Worm (Caenorhabditis elegans) whole organism, young adult: ENCODE data around the gene col-176.
A peak's percentile ranks its signal among the peaks of the same experiment; 100 is the strongest.

Experiments used
- B0019.2 ChIP-seq: fragments of 200-800 bp; sonication (Bioruptor generic); conservative IDR thresholded peaks from 2 replicates; pipeline ENCODE4 v1.3.6; 2022; ENCODE audit warnings: missing genetic modification reagents, missing genetic modification characterization, missing compliant biosample characterization
- F23B12.7 ChIP-seq: sonication (generic microtip); optimal IDR thresholded peaks from 2 replicates; lab custom pipeline; 2017; ENCODE audit warnings: missing genetic modification characterization, mild to moderate bottlenecking, missing compliant biosample characterization, antibody characterized with exemption, moderate library complexity; ENCODE audit not compliant: insufficient read depth
- F39B2.1 ChIP-seq: fragments of 200-800 bp; sonication (Bioruptor generic); IDR thresholded peaks from 2 replicates; pipeline ENCODE4 v1.3.6; 2022; ENCODE audit warnings: missing genetic modification reagents, missing genetic modification characterization, missing compliant biosample characterization
- F49E8.2 ChIP-seq: sonication (generic microtip); optimal IDR thresholded peaks from 3 replicates; lab custom pipeline; 2017; ENCODE audit warnings: missing genetic modification characterization, mild to moderate bottlenecking, missing compliant biosample characterization, antibody characterized with exemption, moderate library complexity; ENCODE audit not compliant: insufficient read depth
- F55B11.4 ChIP-seq: sonication (generic microtip); optimal IDR thresholded peaks from 2 replicates; lab custom pipeline; 2016; ENCODE audit warnings: missing compliant biosample characterization, missing genetic modification characterization, borderline replicate concordance; ENCODE audit not compliant: insufficient read depth
- F57C9.4 ChIP-seq: sonication (generic microtip); optimal IDR thresholded peaks from 2 replicates; lab custom pipeline; 2017; ENCODE audit warnings: mild to moderate bottlenecking, missing genetic modification characterization, missing compliant biosample characterization
- K12H6.12 ChIP-seq: fragments of 200-800 bp; sonication (Bioruptor generic); optimal IDR thresholded peaks from 2 replicates; lab custom pipeline; 2018; ENCODE audit warnings: mild to moderate bottlenecking, missing genetic modification characterization, missing compliant biosample characterization
- T26A5.8 ChIP-seq: sonication (generic microtip); optimal IDR thresholded peaks from 2 replicates; lab custom pipeline; 2016; ENCODE audit warnings: missing genetic modification characterization, missing compliant biosample characterization
- ZK185.1 ChIP-seq: sonication (generic microtip); optimal IDR thresholded peaks from 2 replicates; lab custom pipeline; 2016; ENCODE audit warnings: mild to moderate bottlenecking, missing genetic modification characterization, missing compliant biosample characterization; ENCODE audit not compliant: poor library complexity, severe bottlenecking
- akir-1 ChIP-seq: fragments of 200-800 bp; sonication (Bioruptor generic); optimal IDR thresholded peaks from 2 replicates; lab custom pipeline; 2018; ENCODE audit warnings: mild to moderate bottlenecking, missing genetic modification characterization, moderate library complexity, missing compliant biosample characterization
- aptf-3 ChIP-seq: fragments of 200-800 bp; sonication (Bioruptor generic); IDR thresholded peaks from 2 replicates; pipeline ENCODE4 v1.3.6; 2022; ENCODE audit warnings: missing genetic modification characterization, missing compliant biosample characterization
- attf-3 ChIP-seq: fragments of 200-800 bp; sonication (Bioruptor generic); conservative IDR thresholded peaks from 2 replicates; pipeline ENCODE4 v1.3.6; 2022; ENCODE audit warnings: missing genetic modification reagents, missing genetic modification characterization, missing compliant biosample characterization
- cebp-1 ChIP-seq, 2 experiments: fragments of 200-800 bp in 1 of 2; sonication (Bioruptor generic) in 1 of 2; sonication (generic microtip) in 1 of 2; IDR thresholded peaks in 1 of 2; optimal IDR thresholded peaks in 1 of 2; 2 replicates each; pipeline versions ENCODE4 v1.3.6 to Lab custom; 2017 to 2022; ENCODE audit warnings: missing compliant biosample characterization in 2 of 2, missing genetic modification characterization in 2 of 2, mild to moderate bottlenecking in 1 of 2, missing genetic modification reagents in 1 of 2, moderate library complexity in 1 of 2
- ceh-40 ChIP-seq: fragments of 200-800 bp; sonication (Bioruptor generic); IDR thresholded peaks from 2 replicates; pipeline ENCODE4 v1.3.6; 2022; ENCODE audit warnings: missing genetic modification characterization, missing compliant biosample characterization
- ceh-79 ChIP-seq: sonication (generic microtip); optimal IDR thresholded peaks from 2 replicates; lab custom pipeline; 2017; ENCODE audit warnings: mild to moderate bottlenecking, missing genetic modification characterization, missing compliant biosample characterization
- chd-7 ChIP-seq: sonication (generic microtip); optimal IDR thresholded peaks from 2 replicates; lab custom pipeline; 2016; ENCODE audit warnings: mild to moderate bottlenecking, missing genetic modification characterization, moderate library complexity, missing compliant biosample characterization
- die-1 ChIP-seq: sonication (generic microtip); optimal IDR thresholded peaks from 2 replicates; lab custom pipeline; 2016; ENCODE audit warnings: missing genotype, mild to moderate bottlenecking, missing genetic modification characterization, missing compliant biosample characterization
- dox-1 ChIP-seq: fragments of 200-800 bp; sonication (Bioruptor generic); IDR thresholded peaks from 2 replicates; pipeline ENCODE4 v1.3.6; 2022; ENCODE audit warnings: missing genetic modification reagents, missing genetic modification characterization, missing compliant biosample characterization
- dpff-1 ChIP-seq: sonication (generic microtip); optimal IDR thresholded peaks from 2 replicates; lab custom pipeline; 2017; ENCODE audit warnings: mild to moderate bottlenecking, missing genetic modification characterization, missing compliant biosample characterization
- dpl-1 ChIP-seq: fragments of 150-350 bp; optimal IDR thresholded peaks from 2 replicates; lab custom pipeline; 2014; ENCODE audit warnings: missing biosample characterization, missing genetic modification reagents, missing genetic modification characterization
- efl-1 ChIP-seq: fragments of 150-350 bp; optimal IDR thresholded peaks from 2 replicates; lab custom pipeline; 2014; ENCODE audit warnings: missing biosample characterization, missing genetic modification reagents, missing genetic modification characterization
- egl-18 ChIP-seq: fragments of 200-800 bp; sonication (Bioruptor generic); IDR thresholded peaks from 2 replicates; pipeline ENCODE4 v1.3.6; 2022; ENCODE audit warnings: missing genetic modification reagents, missing genetic modification characterization, missing compliant biosample characterization
- gei-17 ChIP-seq: fragments of 200-800 bp; sonication (Bioruptor generic); optimal IDR thresholded peaks from 2 replicates; lab custom pipeline; 2018; ENCODE audit warnings: mild to moderate bottlenecking, missing genetic modification characterization, missing compliant biosample characterization
- him-1 ChIP-seq: sonication (generic microtip); optimal IDR thresholded peaks from 2 replicates; lab custom pipeline; 2016; ENCODE audit warnings: missing genotype, missing genetic modification reagents, missing genetic modification characterization, missing compliant biosample characterization
- let-526 ChIP-seq: fragments of 200-800 bp; sonication (Bioruptor generic); IDR thresholded peaks from 2 replicates; pipeline ENCODE4 v1.3.6; 2022; ENCODE audit warnings: missing genetic modification reagents, missing genetic modification characterization, missing compliant biosample characterization
- lin-40 ChIP-seq: sonication (generic microtip); optimal IDR thresholded peaks from 2 replicates; lab custom pipeline; 2016; ENCODE audit warnings: missing genetic modification characterization, mild to moderate bottlenecking, missing compliant biosample characterization, missing genotype, missing genetic modification reagents
- lsy-27 ChIP-seq: sonication (generic microtip); optimal IDR thresholded peaks from 2 replicates; lab custom pipeline; 2017; ENCODE audit warnings: missing genetic modification characterization, mild to moderate bottlenecking, missing compliant biosample characterization, antibody characterized with exemption, missing genotype, borderline replicate concordance; ENCODE audit not compliant: insufficient read depth
- madf-3 ChIP-seq: fragments of 200-800 bp; sonication (Bioruptor generic); IDR thresholded peaks from 2 replicates; pipeline ENCODE4 v1.3.6; 2022; ENCODE audit warnings: missing genetic modification reagents, missing genetic modification characterization, missing compliant biosample characterization
- mcd-1 ChIP-seq: fragments of 200-800 bp; sonication (Bioruptor generic); IDR thresholded peaks from 2 replicates; pipeline ENCODE4 v1.3.6; 2022; ENCODE audit warnings: missing genetic modification reagents, missing genetic modification characterization, missing compliant biosample characterization
- mel-28 ChIP-seq: sonication (generic microtip); optimal IDR thresholded peaks from 2 replicates; lab custom pipeline; 2016; ENCODE audit warnings: borderline replicate concordance, mild to moderate bottlenecking, missing genetic modification characterization, missing compliant biosample characterization
- nfya-2 ChIP-seq: fragments of 200-800 bp; sonication (Bioruptor generic); IDR thresholded peaks from 2 replicates; pipeline ENCODE4 v1.3.6; 2022; ENCODE audit warnings: missing genetic modification reagents, missing genetic modification characterization, missing compliant biosample characterization
- nhr-120 ChIP-seq: fragments of 200-800 bp; sonication (Bioruptor generic); IDR thresholded peaks from 2 replicates; pipeline ENCODE4 v1.3.6; 2022; ENCODE audit warnings: missing genetic modification characterization, missing compliant biosample characterization
- nhr-27 ChIP-seq: fragments of 200-800 bp; sonication (Bioruptor generic); optimal IDR thresholded peaks from 2 replicates; lab custom pipeline; 2018; ENCODE audit warnings: mild to moderate bottlenecking, missing genetic modification characterization, moderate library complexity, missing compliant biosample characterization
- nhr-80 ChIP-seq: sonication (generic microtip); optimal IDR thresholded peaks from 2 replicates; lab custom pipeline; 2016; ENCODE audit warnings: missing genetic modification characterization, missing compliant biosample characterization
- rcor-1 ChIP-seq: fragments of 200-800 bp; sonication (Bioruptor generic); IDR thresholded peaks from 2 replicates; pipeline ENCODE4 v1.3.6; 2022; ENCODE audit warnings: missing genetic modification reagents, missing genetic modification characterization, missing compliant biosample characterization
- rec-8 ChIP-seq, 2 experiments: sonication (generic microtip); optimal IDR thresholded peaks; 2 replicates each; lab custom pipeline; 2016; ENCODE audit warnings: mild to moderate bottlenecking in 2 of 2, missing genetic modification characterization in 2 of 2, missing genetic modification reagents in 2 of 2, missing genotype in 2 of 2, missing biosample characterization in 1 of 2, missing compliant biosample characterization in 1 of 2, moderate library complexity in 1 of 2
- rpc-1 ChIP-seq, 2 experiments: fragments of 150-350 bp in 1 of 2; sonication (generic microtip) in 1 of 2; optimal IDR thresholded peaks; 2 replicates each; lab custom pipeline; 2014 to 2018; ENCODE audit warnings: missing biosample characterization in 1 of 2, missing genetic modification characterization in 1 of 2, missing genetic modification reagents in 1 of 2, missing genotype in 1 of 2
- sdz-38 ChIP-seq: sonication (generic microtip); optimal IDR thresholded peaks from 2 replicates; lab custom pipeline; 2016; ENCODE audit warnings: missing genotype, missing genetic modification characterization, missing compliant biosample characterization
- snpc-3.4 ChIP-seq: sonication (generic microtip); optimal IDR thresholded peaks from 2 replicates; lab custom pipeline; 2017; ENCODE audit warnings: missing genetic modification characterization, mild to moderate bottlenecking, missing compliant biosample characterization, antibody characterized with exemption, moderate library complexity, missing genotype, missing genetic modification reagents
- somi-1 ChIP-seq: fragments of 200-800 bp; sonication (Bioruptor generic); optimal IDR thresholded peaks from 2 replicates; lab custom pipeline; 2018; ENCODE audit warnings: mild to moderate bottlenecking, missing genetic modification characterization, missing compliant biosample characterization
- tlf-1 ChIP-seq: fragments of 200-800 bp; sonication (Bioruptor generic); optimal IDR thresholded peaks from 2 replicates; lab custom pipeline; 2018; ENCODE audit warnings: mild to moderate bottlenecking, missing genetic modification characterization, missing compliant biosample characterization
- xnd-1 ChIP-seq: sonication (generic microtip); optimal IDR thresholded peaks from 2 replicates; lab custom pipeline; 2016; ENCODE audit warnings: missing genotype, missing genetic modification reagents, missing genetic modification characterization, missing compliant biosample characterization
- ztf-25 ChIP-seq: fragments of 200-800 bp; sonication (Bioruptor generic); IDR thresholded peaks from 2 replicates; pipeline ENCODE4 v1.3.6; 2022; ENCODE audit warnings: missing genetic modification reagents, missing genetic modification characterization, missing compliant biosample characterization
- ztf-3 ChIP-seq: fragments of 200-800 bp; sonication (Bioruptor generic); optimal IDR thresholded peaks from 2 replicates; lab custom pipeline; 2018; ENCODE audit warnings: mild to moderate bottlenecking, missing genetic modification characterization, missing compliant biosample characterization
- ztf-6 ChIP-seq: fragments of 200-800 bp; sonication (Bioruptor generic); IDR thresholded peaks from 2 replicates; pipeline ENCODE4 v1.3.6; 2022; ENCODE audit warnings: missing genetic modification reagents, missing genetic modification characterization, missing compliant biosample characterization

The col-176 gene

ce11 chrX:10113677-10114076 is 36.3 kb downstream of the col-176 start:
- TF ChIP-seq akir-1 (GFP tag; lab: Kevin White, UChicago) (no peak), F55B11.4 (tag; lab: Kevin White, UChicago) (no peak), dpff-1 (no peak), ZK185.1 (tag; lab: Kevin White, UChicago) (no peak), rec-8 (tag; optimal IDR thresholded peaks at IDR 0.05; lab: Kevin White, UChicago) (no peak), snpc-3.4 (no peak), let-526 (GFP tag; lab: Robert Waterston, UW) (no peak), lsy-27 (tag; lab: Kevin White, UChicago) (no peak), efl-1 (GFP tag; lab: Kevin White, UChicago) (no peak), egl-18 (no peak), chd-7 (tag; lab: Kevin White, UChicago) (no peak), gei-17 (GFP tag; lab: Kevin White, UChicago) (no peak), xnd-1 (no peak), tlf-1 (GFP tag; lab: Kevin White, UChicago) (no peak), B0019.2 (GFP tag; lab: Robert Waterston, UW) (no peak), madf-3 (GFP tag; lab: Robert Waterston, UW) (no peak), him-1 (tag; lab: Kevin White, UChicago) (no peak), dpl-1 (no peak)

ce11 chrX:10123015-10123414 is 45.6 kb downstream of the col-176 start:
- TF ChIP-seq die-1 (no peak), ztf-3 (GFP tag; lab: Kevin White, UChicago) (no peak), mcd-1 (no peak), F23B12.7 (no peak), egl-18 (no peak), lin-40 (tag; lab: Kevin White, UChicago) (no peak), snpc-3.4 (no peak), nfya-2 (GFP tag; lab: Robert Waterston, UW) (no peak), F57C9.4 (tag; lab: Kevin White, UChicago) (no peak), T26A5.8 (tag; lab: Kevin White, UChicago) (no peak), attf-3 (GFP tag; lab: Robert Waterston, UW) (no peak), rcor-1 (GFP tag; lab: Robert Waterston, UW) (no peak), ceh-79 (tag; lab: Kevin White, UChicago) (no peak)

- no peak for TF ChIP-seq nhr-80 (tag; lab: Kevin White, UChicago)
- TF ChIP-seq ztf-6 (GFP tag; lab: Robert Waterston, UW): no peak
- TF ChIP-seq ceh-40 (GFP tag; lab: Robert Waterston, UW): no peak
- no peak for TF ChIP-seq mel-28 (tag; lab: Kevin White, UChicago)
- no peak for TF ChIP-seq F39B2.1 (GFP tag; lab: Robert Waterston, UW)
- peak; percentile 80 for TF ChIP-seq rpc-1 (optimal IDR thresholded peaks at IDR 0.05; lab: Kevin White, UChicago)
- peak; percentile 94 for TF ChIP-seq rpc-1 (tag; optimal IDR thresholded peaks at IDR 0.05; lab: Kevin White, UChicago)
- peak; percentile 23 for TF ChIP-seq snpc-3.4
- no peak for TF ChIP-seq F49E8.2 (tag; lab: Kevin White, UChicago)
- peak; percentile 50 to 53 for TF ChIP-seq rec-8 (tag; optimal IDR thresholded peaks at IDR 0.05; lab: Kevin White, UChicago)
- peak; percentile 29 for TF ChIP-seq somi-1
- TF ChIP-seq ztf-25 (GFP tag; lab: Robert Waterston, UW): peak; percentile 75
- TF ChIP-seq gei-17 (GFP tag; lab: Kevin White, UChicago): no peak
- TF ChIP-seq nhr-120 (GFP tag; lab: Robert Waterston, UW): no peak
- no peak for TF ChIP-seq K12H6.12 (tag; lab: Kevin White, UChicago)
- TF ChIP-seq cebp-1 (GFP tag; IDR thresholded peaks at IDR 0.05; lab: Robert Waterston, UW): no peak
- TF ChIP-seq cebp-1 (tag; optimal IDR thresholded peaks at IDR 0.05; lab: Kevin White, UChicago): no peak
- TF ChIP-seq nhr-27: no peak
- no peak for TF ChIP-seq sdz-38 (tag; lab: Kevin White, UChicago)
- TF ChIP-seq aptf-3 (GFP tag; lab: Robert Waterston, UW): no peak
- no peak for TF ChIP-seq egl-18
- TF ChIP-seq mcd-1: no peak
- TF ChIP-seq lin-40 (tag; lab: Kevin White, UChicago): no peak
- TF ChIP-seq dox-1 (GFP tag; lab: Robert Waterston, UW): no peak
These were observed 46.9 kb downstream of the col-176 start for ce11 chrX:10124338-10124737.
